Worm (Caenorhabditis elegans): ENCODE results near the gene sft-1.

- TF ChIP-seq elt-3 (tag; optimal IDR thresholded peaks at IDR 0.05) (no peak), elt-1 (tag; optimal IDR thresholded peaks at IDR 0.05) (no peak), lin-13 (GFP tag; optimal IDR thresholded peaks at IDR 0.05) (no peak), snpc-4 (tag; optimal IDR thresholded peaks at IDR 0.05) (no peak), nhr-11 (tag; optimal IDR thresholded peaks at IDR 0.05) (no peak)
Observed at ce11 chrIII:3063084-3063483, 23.4 kb upstream of the sft-1 start.
